Worm (Caenorhabditis elegans) whole organism, midembryonic: ENCODE data around the gene gcy-7.
"Not testable (repeated sequence)": the region's sequence is repeated elsewhere in the genome, so short reads cannot be mapped to it uniquely, and the experiment has no call there.

Source experiments
- T22C8.4 ChIP-seq: fragments of 200-800 bp; sonication (Bioruptor generic); IDR thresholded peaks from 2 replicates; pipeline ENCODE4 v1.3.6; 2022; ENCODE audit warnings: missing genetic modification characterization, missing compliant biosample characterization
- cog-1 ChIP-seq: sonication (generic microtip); optimal IDR thresholded peaks from 2 replicates; lab custom pipeline; 2016; ENCODE audit warnings: missing genetic modification characterization, missing compliant biosample characterization
- flt-1 ChIP-seq: fragments of 200-800 bp; sonication (Bioruptor generic); IDR thresholded peaks from 2 replicates; pipeline ENCODE4 v1.3.6; 2022; ENCODE audit warnings: missing genetic modification characterization, missing compliant biosample characterization
- klf-2 ChIP-seq: fragments of 200-800 bp; sonication (Bioruptor generic); conservative IDR thresholded peaks from 2 replicates; pipeline ENCODE4 v1.3.6; 2022; ENCODE audit warnings: missing genetic modification reagents, missing genetic modification characterization, missing compliant biosample characterization
- med-1 ChIP-seq: sonication (generic microtip); optimal IDR thresholded peaks from 2 replicates; lab custom pipeline; 2017; ENCODE audit warnings: missing genetic modification characterization, mild to moderate bottlenecking, missing compliant biosample characterization, antibody characterized with exemption, missing genetic modification reagents; ENCODE audit not compliant: insufficient read depth
- ref-1 ChIP-seq: fragments of 200-800 bp; sonication (Bioruptor generic); conservative IDR thresholded peaks from 2 replicates; pipeline ENCODE4 v1.3.6; 2022; ENCODE audit warnings: missing genetic modification reagents, missing genetic modification characterization, missing compliant biosample characterization
- tab-1 ChIP-seq: fragments of 200-800 bp; sonication (Bioruptor generic); IDR thresholded peaks from 2 replicates; pipeline ENCODE4 v1.3.6; 2022; ENCODE audit warnings: missing genetic modification characterization, missing compliant biosample characterization
- ztf-23 ChIP-seq: fragments of 200-800 bp; sonication (Bioruptor generic); IDR thresholded peaks from 2 replicates; pipeline ENCODE4 v1.3.6; 2022; ENCODE audit warnings: missing genetic modification reagents, missing genetic modification characterization, missing compliant biosample characterization
- ztf-29 ChIP-seq: fragments of 200-800 bp; sonication (Bioruptor generic); IDR thresholded peaks from 2 replicates; pipeline ENCODE4 v1.3.6; 2022; ENCODE audit warnings: missing genetic modification reagents, missing genetic modification characterization, missing compliant biosample characterization

Gene gcy-7

ce11 chrV:8387056-8387455, at the start of gene gcy-7:
TSS of gene gcy-7 (plus strand) at chrV:8387356.
- TF ChIP-seq ref-1 (GFP tag; lab: Robert Waterston, UW) (no peak), tab-1 (GFP tag; lab: Robert Waterston, UW) (no peak), cog-1 (tag; lab: Kevin White, UChicago) (no peak), ztf-23 (GFP tag; lab: Robert Waterston, UW) (no peak), flt-1 (GFP tag; lab: Robert Waterston, UW) (no peak), ztf-29 (GFP tag; lab: Robert Waterston, UW) (no peak), klf-2 (no peak), med-1 (GFP tag; lab: Kevin White, UChicago) (no peak), T22C8.4 (GFP tag; lab: Robert Waterston, UW) (no peak)

ce11 chrV:8340924-8341323, 46.2 kb upstream of the gcy-7 start, which contains the start of gene C08D8.7:
TSS of gene C08D8.7 (plus strand) at chrV:8341224.
- TF ChIP-seq ref-1 (GFP tag; lab: Robert Waterston, UW); T22C8.4 (GFP tag; lab: Robert Waterston, UW); klf-2: not testable (repeated sequence)

- no peak for TF ChIP-seq tab-1 (GFP tag; lab: Robert Waterston, UW)
Measured at ce11 chrV:8342416-8342815, 44.7 kb upstream of the gcy-7 start.

- TF ChIP-seq cog-1 (tag; lab: Kevin White, UChicago) (no peak), ref-1 (GFP tag; lab: Robert Waterston, UW) (no peak)
Measured at ce11 chrV:8345436-8345835, 41.7 kb upstream of the gcy-7 start, which contains the start of gene C08D8.1. TSS of gene C08D8.1 (plus strand) at chrV:8345759.

ce11 chrV:8348959-8349389, 38.2 kb upstream of the gcy-7 start:
- TF ChIP-seq flt-1 (GFP tag; lab: Robert Waterston, UW) (peak; percentile 48; the same call in 1 of the 2 replicates), cog-1 (tag; lab: Kevin White, UChicago) (peak; percentile 72), ztf-23 (GFP tag; lab: Robert Waterston, UW) (peak; percentile 65; the same call in 1 of the 2 replicates), klf-2 (no peak), tab-1 (GFP tag; lab: Robert Waterston, UW) (no peak), ref-1 (GFP tag; lab: Robert Waterston, UW) (no peak)

ce11 chrV:8349950-8350349, 37.2 kb upstream of the gcy-7 start:
- TF ChIP-seq T22C8.4 (GFP tag; lab: Robert Waterston, UW) (no peak), cog-1 (tag; lab: Kevin White, UChicago) (no peak), klf-2 (no peak), med-1 (GFP tag; lab: Kevin White, UChicago) (no peak), flt-1 (GFP tag; lab: Robert Waterston, UW) (no peak), ztf-23 (GFP tag; lab: Robert Waterston, UW) (no peak), tab-1 (GFP tag; lab: Robert Waterston, UW) (no peak), ref-1 (GFP tag; lab: Robert Waterston, UW) (no peak), ztf-29 (GFP tag; lab: Robert Waterston, UW) (no peak)

- no peak for TF ChIP-seq tab-1 (GFP tag; lab: Robert Waterston, UW)
- no peak for TF ChIP-seq cog-1 (tag; lab: Kevin White, UChicago)
- no peak for TF ChIP-seq T22C8.4 (GFP tag; lab: Robert Waterston, UW)
- TF ChIP-seq ztf-29 (GFP tag; lab: Robert Waterston, UW), result no peak
- TF ChIP-seq med-1 (GFP tag; lab: Kevin White, UChicago), result no peak
- no peak for TF ChIP-seq flt-1 (GFP tag; lab: Robert Waterston, UW)
- no peak for TF ChIP-seq klf-2
- no peak for TF ChIP-seq ztf-23 (GFP tag; lab: Robert Waterston, UW)
- TF ChIP-seq ref-1 (GFP tag; lab: Robert Waterston, UW), result no peak
Measured at ce11 chrV:8351371-8351770, 35.8 kb upstream of the gcy-7 start, which contains the start of gene srsx-22. TSS of gene srsx-22 (plus strand) at chrV:8351671.

ce11 chrV:8355435-8356212, 31.5 kb upstream of the gcy-7 start, which contains the start of gene mom-2:
TSS of gene mom-2 (plus strand) at chrV:8355988.
- TF ChIP-seq T22C8.4 (GFP tag; lab: Robert Waterston, UW), result no peak
- no peak for TF ChIP-seq tab-1 (GFP tag; lab: Robert Waterston, UW)

- TF ChIP-seq ref-1 (GFP tag; lab: Robert Waterston, UW) (no peak), ztf-23 (GFP tag; lab: Robert Waterston, UW) (no peak), klf-2 (no peak), med-1 (GFP tag; lab: Kevin White, UChicago) (no peak), tab-1 (GFP tag; lab: Robert Waterston, UW) (no peak), ztf-29 (GFP tag; lab: Robert Waterston, UW) (no peak), T22C8.4 (GFP tag; lab: Robert Waterston, UW) (no peak)
Measured at ce11 chrV:8357756-8358155, 29.4 kb upstream of the gcy-7 start.

ce11 chrV:8358702-8359101, 28.5 kb upstream of the gcy-7 start:
- no peak for TF ChIP-seq med-1 (GFP tag; lab: Kevin White, UChicago)
- no peak for TF ChIP-seq klf-2
- TF ChIP-seq flt-1 (GFP tag; lab: Robert Waterston, UW), result no peak
- TF ChIP-seq T22C8.4 (GFP tag; lab: Robert Waterston, UW), result no peak
- no peak for TF ChIP-seq ztf-23 (GFP tag; lab: Robert Waterston, UW)
- TF ChIP-seq cog-1 (tag; lab: Kevin White, UChicago), result no peak
- TF ChIP-seq tab-1 (GFP tag; lab: Robert Waterston, UW), result no peak
- no peak for TF ChIP-seq ztf-29 (GFP tag; lab: Robert Waterston, UW)
- no peak for TF ChIP-seq ref-1 (GFP tag; lab: Robert Waterston, UW)
